Worm (Caenorhabditis elegans): ENCODE results near the gene pcdr-1.

The pcdr-1 gene

DNA sequence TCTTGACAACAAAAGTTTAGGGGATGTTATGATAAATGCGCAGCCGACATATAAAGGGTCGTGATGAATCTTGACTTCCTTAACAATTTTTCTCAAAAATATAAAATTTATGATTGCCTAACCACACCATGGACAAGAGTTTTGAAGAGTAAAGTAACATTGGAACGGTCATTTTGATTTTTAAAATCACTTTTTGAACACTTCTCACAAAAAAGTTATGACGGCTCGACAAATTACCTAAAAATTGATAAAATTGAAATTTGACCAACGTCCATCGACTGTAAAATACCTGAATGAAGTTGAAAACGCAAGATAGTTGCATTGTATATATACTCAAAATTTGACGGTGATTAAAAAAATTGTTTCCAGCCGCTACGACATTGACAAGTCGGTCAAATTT lies 37.6 kb upstream of the pcdr-1 start (continued):
- no peak for TF ChIP-seq snpc-4 (GFP tag; optimal IDR thresholded peaks at IDR 0.05)
- no peak for TF ChIP-seq snpc-4 (tag; optimal IDR thresholded peaks at IDR 0.05)
- TF ChIP-seq hmg-1.2 (GFP tag; IDR thresholded peaks at IDR 0.05): no peak
- TF ChIP-seq bed-1 (GFP tag; IDR thresholded peaks at IDR 0.05): no peak
- TF ChIP-seq tbx-9 (tag; optimal IDR thresholded peaks at IDR 0.05; ENCODE audit: borderline replicate concordance): no peak
- TF ChIP-seq lsl-1 (GFP tag; optimal IDR thresholded peaks at IDR 0.05): no peak
- no peak for TF ChIP-seq cebp-1 (GFP tag; IDR thresholded peaks at IDR 0.05)
- no peak for TF ChIP-seq cebp-1 (tag; optimal IDR thresholded peaks at IDR 0.05)

ce11 chrX:15629615-15630014 lies 36.9 kb upstream of the pcdr-1 start:
- TF ChIP-seq Y95B8A.8 (GFP tag; IDR thresholded peaks at IDR 0.05) (no peak), nhr-80 (tag; optimal IDR thresholded peaks at IDR 0.05) (peak; percentile 5), ztf-3 (GFP tag; optimal IDR thresholded peaks at IDR 0.05) (peak; percentile 18)

DNA sequence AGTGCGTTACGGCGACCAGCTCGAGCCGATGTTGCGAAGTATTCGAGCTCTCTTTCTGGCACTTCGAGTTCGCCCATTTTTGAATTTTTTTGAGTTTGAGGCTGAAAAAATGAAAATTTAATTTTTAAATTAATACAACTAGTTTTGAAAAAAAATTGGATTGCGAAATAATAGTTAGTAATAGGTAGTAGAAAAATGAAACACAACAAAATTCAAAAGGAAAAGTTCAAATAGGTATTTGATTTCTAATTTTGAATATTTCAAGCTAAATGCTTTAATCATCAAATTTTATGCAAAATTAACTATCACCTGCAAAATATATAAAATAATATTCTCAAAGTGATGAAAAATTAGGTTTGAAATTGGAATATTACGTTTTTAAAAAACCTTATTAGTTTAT lies 36.2 kb upstream of the pcdr-1 start, which contains the start of gene K09E9.4:
Gene K09E9.4 (minus strand): TSS at position 101 of the 400 bp plus-strand sequence.
- no peak for TF ChIP-seq hmg-1.2 (GFP tag; IDR thresholded peaks at IDR 0.05)
- no peak for TF ChIP-seq cebp-1 (GFP tag; IDR thresholded peaks at IDR 0.05)
- TF ChIP-seq cebp-1 (tag; optimal IDR thresholded peaks at IDR 0.05): peak; percentile 52

- TF ChIP-seq mcd-1 (GFP tag; IDR thresholded peaks at IDR 0.05) (0 out of 2 replicates have a peak, but pooled peaks have one; percentile 32), snpc-4 (GFP tag; optimal IDR thresholded peaks at IDR 0.05) (peak; percentile 20), snpc-4 (tag; optimal IDR thresholded peaks at IDR 0.05) (no peak), F23B12.7 (tag; optimal IDR thresholded peaks at IDR 0.05; ENCODE audit: insufficient read depth) (peak; percentile 6), lsl-1 (GFP tag; optimal IDR thresholded peaks at IDR 0.05) (no peak), B0019.2 (GFP tag; conservative IDR thresholded peaks at IDR 0.05) (no peak), egrh-3 (GFP tag; IDR thresholded peaks at IDR 0.05) (peak; percentile 17; the same call in 1 of the 2 replicates), hmg-1.2 (GFP tag; IDR thresholded peaks at IDR 0.05) (0 out of 2 replicates have a peak, but pooled peaks have one; percentile 9)
Measured at ce11 chrX:15630790-15631204, 35.8 kb upstream of the pcdr-1 start.

- peak; percentile 31 for TF ChIP-seq somi-1 (GFP tag; optimal IDR thresholded peaks at IDR 0.05)
- TF ChIP-seq snpc-3.4 (tag; optimal IDR thresholded peaks at IDR 0.05): no peak
Measured at ce11 chrX:15633964-15634363, 32.6 kb upstream of the pcdr-1 start.

DNA sequence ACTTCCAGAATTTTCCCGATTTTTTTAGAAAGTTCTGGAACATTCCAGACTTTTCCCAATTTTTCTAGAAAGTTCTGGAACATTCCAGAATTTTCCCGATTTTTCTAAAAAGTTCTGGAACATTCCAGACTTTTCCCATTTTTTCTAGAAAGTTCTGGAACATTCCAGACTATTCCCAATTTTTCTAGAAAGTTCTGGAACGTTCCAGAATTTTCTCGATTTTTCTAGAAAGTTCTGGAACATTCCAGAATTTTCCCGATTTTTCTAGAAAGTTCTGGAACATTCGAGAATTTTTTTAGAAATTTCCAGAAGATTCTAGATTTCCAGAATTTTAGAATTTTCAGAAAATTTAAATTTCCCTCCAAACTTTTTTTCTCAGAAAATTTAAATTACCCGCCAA lies 31.5 kb upstream of the pcdr-1 start:
- peak; percentile 95 for TF ChIP-seq hsf-1 (GFP tag; IDR thresholded peaks at IDR 0.05)
- 0 out of 2 replicates have a peak, but pooled peaks have one; percentile 30 for TF ChIP-seq dox-1 (GFP tag; IDR thresholded peaks at IDR 0.05)
- TF ChIP-seq B0019.2 (GFP tag; conservative IDR thresholded peaks at IDR 0.05): 0 out of 2 replicates have a peak, but pooled peaks have one; percentile 14

- TF ChIP-seq madf-3 (GFP tag; IDR thresholded peaks at IDR 0.05) (no peak), rec-8 (tag; optimal IDR thresholded peaks at IDR 0.05) (no peak), T26A5.8 (tag; optimal IDR thresholded peaks at IDR 0.05) (no peak)
Measured at ce11 chrX:15640603-15641002, 26.0 kb upstream of the pcdr-1 start, which contains the start of gene K09E9.7. Gene K09E9.7, plus strand, starts transcription at chrX:15640903.

ce11 chrX:15641380-15641779 lies 25.2 kb upstream of the pcdr-1 start:
- TF ChIP-seq Y95B8A.8 (GFP tag; IDR thresholded peaks at IDR 0.05) (no peak), dpl-1 (GFP tag; optimal IDR thresholded peaks at IDR 0.05) (no peak), nhr-179 (tag; optimal IDR thresholded peaks at IDR 0.05) (no peak), F39B2.1 (GFP tag; IDR thresholded peaks at IDR 0.05) (no peak), ceh-100 (GFP tag; IDR thresholded peaks at IDR 0.05) (no peak), die-1 (tag; optimal IDR thresholded peaks at IDR 0.05) (no peak), rec-8 (tag; optimal IDR thresholded peaks at IDR 0.05) (no peak), F52B5.7 (tag; optimal IDR thresholded peaks at IDR 0.05) (no peak)
